Worm (Caenorhabditis elegans): ENCODE results near the gene ZK792.4.
A peak's percentile ranks its signal among the peaks of the same experiment; 100 is the strongest.

ZK792.4 gene

ce11 chrIV:11700752-11701151 lies 18.9 kb upstream of the ZK792.4 start, which contains the start of gene dpy-20:
TSS of gene dpy-20 (minus strand) at chrIV:11700852.
- TF ChIP-seq snpc-1.3 (tag; optimal IDR thresholded peaks at IDR 0.05; ENCODE audit: insufficient read depth) (no peak), mcd-1 (GFP tag; IDR thresholded peaks at IDR 0.05) (no peak), dpff-1 (tag; optimal IDR thresholded peaks at IDR 0.05) (no peak), efl-1 (GFP tag; optimal IDR thresholded peaks at IDR 0.05) (no peak)

DNA sequence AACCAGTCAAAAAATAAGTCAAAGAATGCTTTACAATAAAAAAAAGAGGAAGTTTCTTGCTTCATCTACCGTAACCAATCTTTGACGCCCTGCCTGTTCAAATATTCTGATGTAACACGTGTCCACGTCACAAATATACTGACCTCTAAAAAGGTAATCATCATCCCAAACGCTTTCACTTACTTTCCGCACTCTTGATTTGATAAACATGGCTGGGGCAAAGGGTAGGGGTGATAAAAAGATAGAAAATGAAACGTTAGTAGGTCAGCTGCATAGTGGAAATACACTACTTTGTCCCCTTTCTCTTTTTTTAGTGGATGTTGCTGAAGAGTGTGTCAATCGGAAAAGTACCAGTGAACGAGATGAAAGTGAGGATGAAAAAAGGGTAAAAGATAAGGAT lies 18.3 kb upstream of the ZK792.4 start:
- no peak for TF ChIP-seq bed-2 (GFP tag; IDR thresholded peaks at IDR 0.05)
- no peak for TF ChIP-seq ztf-28 (GFP tag; IDR thresholded peaks at IDR 0.05)
- TF ChIP-seq aptf-2 (GFP tag; conservative IDR thresholded peaks at IDR 0.05), result no peak
- TF ChIP-seq nhr-90 (tag; optimal IDR thresholded peaks at IDR 0.05), result no peak
- TF ChIP-seq ets-4 (GFP tag; optimal IDR thresholded peaks at IDR 0.05), result no peak
- no peak for TF ChIP-seq nfya-1 (tag; optimal IDR thresholded peaks at IDR 0.05; ENCODE audit: borderline replicate concordance, insufficient read depth)
- TF ChIP-seq rpc-1 (optimal IDR thresholded peaks at IDR 0.05), result no peak
- no peak for TF ChIP-seq rpc-1 (tag; optimal IDR thresholded peaks at IDR 0.05)
- TF ChIP-seq lir-1 (GFP tag; conservative IDR thresholded peaks at IDR 0.05), result no peak
- no peak for TF ChIP-seq hmg-1.2 (GFP tag; IDR thresholded peaks at IDR 0.05)
- TF ChIP-seq ekl-4 (GFP tag; IDR thresholded peaks at IDR 0.05), result no peak
- no peak for TF ChIP-seq mxl-1 (tag; optimal IDR thresholded peaks at IDR 0.05)
- no peak for TF ChIP-seq rcor-1 (GFP tag; IDR thresholded peaks at IDR 0.05)
- no peak for TF ChIP-seq ceh-79 (tag; optimal IDR thresholded peaks at IDR 0.05)
- TF ChIP-seq lsy-27 (tag; optimal IDR thresholded peaks at IDR 0.05; ENCODE audit: borderline replicate concordance, insufficient read depth), result no peak
- no peak for TF ChIP-seq F37B4.10 (GFP tag; IDR thresholded peaks at IDR 0.05)
- TF ChIP-seq him-1 (tag; optimal IDR thresholded peaks at IDR 0.05), result no peak
- no peak for TF ChIP-seq D2030.7 (GFP tag; IDR thresholded peaks at IDR 0.05)
- no peak for TF ChIP-seq snpc-4 (GFP tag; optimal IDR thresholded peaks at IDR 0.05)
- TF ChIP-seq snpc-4 (tag; optimal IDR thresholded peaks at IDR 0.05), result no peak
- no peak for TF ChIP-seq nhr-120 (GFP tag; IDR thresholded peaks at IDR 0.05)

DNA sequence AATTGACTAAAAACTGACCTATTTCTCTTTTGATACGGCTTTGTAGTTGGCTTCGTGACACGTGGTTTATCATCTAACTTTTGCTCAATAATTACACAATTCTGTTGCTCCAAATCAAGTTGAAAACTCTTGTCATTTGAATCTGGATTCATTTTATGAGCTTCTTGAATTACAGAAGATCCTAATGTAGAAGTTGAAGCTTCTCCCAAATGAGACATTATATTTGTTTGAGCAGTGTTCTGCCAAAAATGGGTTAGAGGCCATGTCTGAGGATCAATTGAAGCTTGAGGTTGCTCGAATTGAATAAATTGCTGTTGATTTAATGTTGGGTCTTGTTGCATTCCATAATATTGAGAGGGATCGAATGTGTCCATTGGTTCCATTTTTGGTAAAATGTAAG lies 15.7 kb upstream of the ZK792.4 start:
- TF ChIP-seq lsy-27 (tag; optimal IDR thresholded peaks at IDR 0.05; ENCODE audit: borderline replicate concordance, insufficient read depth) (no peak), hlh-26 (GFP tag; conservative IDR thresholded peaks at IDR 0.05) (no peak), ama-1 (optimal IDR thresholded peaks at IDR 0.05) (no peak), ama-1 (GFP tag; optimal IDR thresholded peaks at IDR 0.05) (no peak), mcd-1 (GFP tag; IDR thresholded peaks at IDR 0.05) (no peak), D2030.7 (GFP tag; IDR thresholded peaks at IDR 0.05) (no peak), aptf-2 (GFP tag; conservative IDR thresholded peaks at IDR 0.05) (no peak), lsl-1 (GFP tag; optimal IDR thresholded peaks at IDR 0.05) (no peak), ztf-22 (GFP tag; optimal IDR thresholded peaks at IDR 0.05) (no peak), zim-3 (tag; optimal IDR thresholded peaks at IDR 0.05) (no peak), nhr-80 (tag; optimal IDR thresholded peaks at IDR 0.05) (no peak), ekl-4 (GFP tag; IDR thresholded peaks at IDR 0.05) (no peak), ceh-91 (GFP tag; IDR thresholded peaks at IDR 0.05) (no peak), attf-6 (GFP tag; IDR thresholded peaks at IDR 0.05) (no peak), ccch-3 (GFP tag; optimal IDR thresholded peaks at IDR 0.05) (no peak), Y67H2A.10 (GFP tag; conservative IDR thresholded peaks at IDR 0.05) (no peak), cebp-2 (GFP tag; IDR thresholded peaks at IDR 0.05) (no peak)

- TF ChIP-seq F33H1.4 (GFP tag; IDR thresholded peaks at IDR 0.05) (peak; percentile 95), hrde-1 (tag; optimal IDR thresholded peaks at IDR 0.05; ENCODE audit: borderline replicate concordance) (peak; percentile 12), hsf-1 (GFP tag; IDR thresholded peaks at IDR 0.05) (no peak), lsy-27 (tag; optimal IDR thresholded peaks at IDR 0.05; ENCODE audit: borderline replicate concordance, insufficient read depth) (no peak), ceh-91 (GFP tag; IDR thresholded peaks at IDR 0.05) (peak; percentile 75), D2030.7 (GFP tag; IDR thresholded peaks at IDR 0.05) (peak; percentile 74), ekl-4 (GFP tag; IDR thresholded peaks at IDR 0.05) (0 out of 2 replicates have a peak, but pooled peaks have one; percentile 33), F10E7.11 (tag; optimal IDR thresholded peaks at IDR 0.05) (no peak), F49E8.2 (tag; optimal IDR thresholded peaks at IDR 0.05; ENCODE audit: insufficient read depth) (peak; percentile 54), him-1 (tag; optimal IDR thresholded peaks at IDR 0.05) (peak; percentile 76), pbrm-1 (GFP tag; IDR thresholded peaks at IDR 0.05) (peak; percentile 48; the same call in 1 of the 2 replicates), ama-1 (optimal IDR thresholded peaks at IDR 0.05) (no peak), ama-1 (GFP tag; optimal IDR thresholded peaks at IDR 0.05) (no peak), snpc-4 (GFP tag; optimal IDR thresholded peaks at IDR 0.05) (no peak), snpc-4 (tag; optimal IDR thresholded peaks at IDR 0.05) (peak in 3 of 4 experiments; percentile 0 to 70 (median 17)), snpc-1.3 (tag; optimal IDR thresholded peaks at IDR 0.05; ENCODE audit: insufficient read depth) (peak; percentile 56), nfya-1 (tag; optimal IDR thresholded peaks at IDR 0.05; ENCODE audit: borderline replicate concordance, insufficient read depth) (no peak), unc-130 (GFP tag; optimal IDR thresholded peaks at IDR 0.05) (peak; percentile 23)
These were observed 13.8 kb upstream of the ZK792.4 start for ce11 chrIV:11695634-11696033.

Measured in whole organism, young adult.